Worm (Caenorhabditis elegans): ENCODE data around the gene rsu-1.

The rsu-1 gene

ce11 chrIII:3435152-3435551 is 36.7 kb upstream of the rsu-1 start (continued):
- TF ChIP-seq mxl-2 (GFP tag; conservative IDR thresholded peaks at IDR 0.05) (no peak), unc-39 (tag; optimal IDR thresholded peaks at IDR 0.05) (no peak), lim-7 (GFP tag; IDR thresholded peaks at IDR 0.05) (no peak), ceh-32 (tag; optimal IDR thresholded peaks at IDR 0.05; ENCODE audit: poor library complexity) (no peak), mxl-3 (GFP tag; optimal IDR thresholded peaks at IDR 0.05) (no peak), snpc-1.2 (GFP tag; IDR thresholded peaks at IDR 0.05) (no peak), nhr-111 (GFP tag; optimal IDR thresholded peaks at IDR 0.05) (no peak), daf-12 (tag; optimal IDR thresholded peaks at IDR 0.05) (no peak), Y5F2A.4 (GFP tag; optimal IDR thresholded peaks at IDR 0.05) (no peak), hmg-1.1 (GFP tag; IDR thresholded peaks at IDR 0.05) (no peak), zip-2 (tag; optimal IDR thresholded peaks at IDR 0.05) (no peak), duxl-1 (tag; optimal IDR thresholded peaks at IDR 0.05; ENCODE audit: poor library complexity) (no peak), F37D6.2 (tag; optimal IDR thresholded peaks at IDR 0.05) (no peak), nhr-11 (tag; optimal IDR thresholded peaks at IDR 0.05) (no peak), madf-5 (GFP tag; IDR thresholded peaks at IDR 0.05) (no peak), hif-1 (tag; optimal IDR thresholded peaks at IDR 0.05) (no peak), nhr-28 (tag; optimal IDR thresholded peaks at IDR 0.05) (peak; percentile 72), fos-1 (tag; optimal IDR thresholded peaks at IDR 0.05) (no peak), pha-4 (GFP tag; IDR thresholded peaks at IDR 0.05) (no peak), pha-4 (tag; optimal IDR thresholded peaks at IDR 0.05) (no peak), attf-4 (tag; optimal IDR thresholded peaks at IDR 0.05) (no peak), mes-2 (tag; optimal IDR thresholded peaks at IDR 0.05; ENCODE audit: poor library complexity, severe bottlenecking) (no peak), php-3 (GFP tag; IDR thresholded peaks at IDR 0.05) (no peak), lsy-2 (tag; optimal IDR thresholded peaks at IDR 0.05) (peak in 1 of 2 experiments; percentile 4), hlh-11 (tag; optimal IDR thresholded peaks at IDR 0.05) (peak; percentile 41), ZK546.5 (tag; optimal IDR thresholded peaks at IDR 0.05) (no peak), dmd-6 (GFP tag; IDR thresholded peaks at IDR 0.05) (peak; percentile 60), Y105C5A.15 (GFP tag; IDR thresholded peaks at IDR 0.05) (no peak), nhr-102 (tag; optimal IDR thresholded peaks at IDR 0.05) (no peak), lin-13 (GFP tag; optimal IDR thresholded peaks at IDR 0.05) (no peak), unc-62 (GFP tag; optimal IDR thresholded peaks at IDR 0.05 in 1 of 2) (peak in 1 of 2 experiments; percentile 99), unc-62 (tag; optimal IDR thresholded peaks at IDR 0.05) (no peak), set-16 (GFP tag; IDR thresholded peaks at IDR 0.05) (no peak), dmd-9 (GFP tag; IDR thresholded peaks at IDR 0.05) (no peak), F26F4.8 (GFP tag; conservative IDR thresholded peaks at IDR 0.05) (no peak), tag-97 (GFP tag; IDR thresholded peaks at IDR 0.05) (no peak)

- TF ChIP-seq dmd-8 (GFP tag; IDR thresholded peaks at IDR 0.05) (no peak), nhr-11 (tag; optimal IDR thresholded peaks at IDR 0.05) (no peak), set-16 (GFP tag; IDR thresholded peaks at IDR 0.05) (no peak), Y105C5A.15 (GFP tag; IDR thresholded peaks at IDR 0.05) (no peak), hif-1 (tag; optimal IDR thresholded peaks at IDR 0.05) (no peak), snpc-1.2 (GFP tag; IDR thresholded peaks at IDR 0.05) (no peak), lim-7 (GFP tag; IDR thresholded peaks at IDR 0.05) (no peak), Y48G9A.11 (GFP tag; IDR thresholded peaks at IDR 0.05) (no peak), pha-4 (GFP tag; IDR thresholded peaks at IDR 0.05) (no peak), pha-4 (tag; optimal IDR thresholded peaks at IDR 0.05) (no peak), zfp-3 (GFP tag; conservative IDR thresholded peaks at IDR 0.05) (no peak), unc-62 (GFP tag; optimal IDR thresholded peaks at IDR 0.05 in 1 of 2) (peak in 1 of 2 experiments; percentile 28), unc-62 (tag; optimal IDR thresholded peaks at IDR 0.05) (no peak), ceh-28 (tag; optimal IDR thresholded peaks at IDR 0.05) (no peak), ztf-7 (tag; optimal IDR thresholded peaks at IDR 0.05) (no peak), ceh-20 (GFP tag; IDR thresholded peaks at IDR 0.05) (0 out of 2 replicates have a peak, but pooled peaks have one; percentile 40), aha-1 (tag) (peak; percentile 93), rbr-2 (tag; optimal IDR thresholded peaks at IDR 0.05) (peak; percentile 2)
Observed at ce11 chrIII:3437139-3437538, 34.7 kb upstream of the rsu-1 start.
